Fruit fly (Drosophila melanogaster): ENCODE results near the gene CG10366.

Gene CG10366

dm6 chr2L:19565233-19565898 lies 18.7 kb upstream of the CG10366 start, which contains the start of gene CG13077 (continued):
- no peak for TF ChIP-seq ap (GFP tag; IDR thresholded peaks at IDR 0.05)
- TF ChIP-seq CG12219 (GFP tag; optimal IDR thresholded peaks at IDR 0.05) = no peak
- TF ChIP-seq NfI (GFP tag; optimal IDR thresholded peaks at IDR 0.05) = no peak
- no peak for TF ChIP-seq CG1647 (GFP tag; optimal IDR thresholded peaks at IDR 0.05)
- TF ChIP-seq lbe (GFP tag; optimal IDR thresholded peaks at IDR 0.05) = no peak
- no peak for TF ChIP-seq otp (GFP tag; IDR thresholded peaks at IDR 0.05)
- no peak for TF ChIP-seq CG10979 (tag; optimal IDR thresholded peaks at IDR 0.05)
- 0 out of 4 replicates have a peak, but pooled peaks have one; percentile 63 for TF ChIP-seq chinmo (GFP tag; IDR thresholded peaks at IDR 0.05; ENCODE audit: partially characterized antibody)
- no peak for TF ChIP-seq Usf (GFP tag; optimal IDR thresholded peaks at IDR 0.05)
- no peak for TF ChIP-seq CG2712 (tag; optimal IDR thresholded peaks at IDR 0.05)
- TF ChIP-seq Scr (GFP tag; IDR thresholded peaks at IDR 0.05; ENCODE audit: partially characterized antibody) = 0 out of 2 replicates have a peak, but pooled peaks have one; percentile 34
- TF ChIP-seq luna (GFP tag; optimal IDR thresholded peaks at IDR 0.05) = no peak
- no peak for TF ChIP-seq lilli (GFP tag; optimal IDR thresholded peaks at IDR 0.05)
- TF ChIP-seq CG1792 (GFP tag; optimal IDR thresholded peaks at IDR 0.05) = no peak
- no peak for TF ChIP-seq toy (GFP tag; IDR thresholded peaks at IDR 0.05)
- no peak for TF ChIP-seq cad (GFP tag; optimal IDR thresholded peaks at IDR 0.05)
- no peak for TF ChIP-seq NC2α (GFP tag; optimal IDR thresholded peaks at IDR 0.05)
- no peak for TF ChIP-seq p53 (GFP tag; optimal IDR thresholded peaks at IDR 0.05)
- no peak for TF ChIP-seq CG2875 (GFP tag; optimal IDR thresholded peaks at IDR 0.05)
- no peak for TF ChIP-seq cwo (GFP tag; optimal IDR thresholded peaks at IDR 0.05)
- no peak for TF ChIP-seq lov (optimal IDR thresholded peaks at IDR 0.05)
- no peak for TF ChIP-seq lov (GFP tag; IDR thresholded peaks at IDR 0.05)
- no peak for TF ChIP-seq CG11695 (GFP tag; IDR thresholded peaks at IDR 0.05)
- peak; percentile 70; the same call in 1 of the 2 replicates for TF ChIP-seq bbx (GFP tag; IDR thresholded peaks at IDR 0.05; ENCODE audit: partially characterized antibody)
- no peak for TF ChIP-seq CG17802 (tag; optimal IDR thresholded peaks at IDR 0.05)
- TF ChIP-seq CG9437 (GFP tag; optimal IDR thresholded peaks at IDR 0.05) = peak; percentile 98
- no peak for TF ChIP-seq dm (GFP tag; optimal IDR thresholded peaks at IDR 0.05)
- TF ChIP-seq CG8290 (GFP tag; optimal IDR thresholded peaks at IDR 0.05) = peak; percentile 37
- TF ChIP-seq CG8290 (tag; optimal IDR thresholded peaks at IDR 0.05) = peak in 1 of 2 experiments; percentile 6
- TF ChIP-seq CG7556 (GFP tag; optimal IDR thresholded peaks at IDR 0.05) = no peak
- TF ChIP-seq CG8359 (GFP tag; optimal IDR thresholded peaks at IDR 0.05; ENCODE audit: borderline replicate concordance) = no peak
- TF ChIP-seq CG11247 (GFP tag; IDR thresholded peaks at IDR 0.05) = no peak
- no peak for TF ChIP-seq CG17359 (tag; optimal IDR thresholded peaks at IDR 0.05)
- TF ChIP-seq pzg (GFP tag; optimal IDR thresholded peaks at IDR 0.05) = peak; percentile 9
- TF ChIP-seq BtbVII (GFP tag; optimal IDR thresholded peaks at IDR 0.05) = no peak
- no peak for TF ChIP-seq HLH54F (GFP tag; optimal IDR thresholded peaks at IDR 0.05)
- no peak for TF ChIP-seq CG1602 (GFP tag; optimal IDR thresholded peaks at IDR 0.05)
- TF ChIP-seq Trl (optimal IDR thresholded peaks at IDR 0.05) = no peak
- no peak for TF ChIP-seq Trl (GFP tag; optimal IDR thresholded peaks at IDR 0.05)
- peak; percentile 47; the same call in 1 of the 2 replicates for TF ChIP-seq sna (GFP tag; IDR thresholded peaks at IDR 0.05; ENCODE audit: partially characterized antibody)
- TF ChIP-seq CG17912 (GFP tag; optimal IDR thresholded peaks at IDR 0.05) = no peak
- no peak for TF ChIP-seq run (tag; optimal IDR thresholded peaks at IDR 0.05)
- TF ChIP-seq ham (GFP tag; IDR thresholded peaks at IDR 0.05) = no peak
- TF ChIP-seq trem (tag; optimal IDR thresholded peaks at IDR 0.05) = peak; percentile 14
- TF ChIP-seq CG12744 (GFP tag; optimal IDR thresholded peaks at IDR 0.05) = no peak
- TF ChIP-seq Taf1 (GFP tag; IDR thresholded peaks at IDR 0.05) = no peak
- TF ChIP-seq da (GFP tag; optimal IDR thresholded peaks at IDR 0.05) = no peak
- no peak for TF ChIP-seq CG8944 (GFP tag; optimal IDR thresholded peaks at IDR 0.05)
- no peak for TF ChIP-seq Side (GFP tag; optimal IDR thresholded peaks at IDR 0.05)
- no peak for TF ChIP-seq ara (GFP tag; IDR thresholded peaks at IDR 0.05)
- TF ChIP-seq CG1603 (tag; optimal IDR thresholded peaks at IDR 0.05) = no peak

All from whole organism, embryonic.